Fruit fly (Drosophila melanogaster) whole organism, embryonic: ENCODE data around the gene CstF64.

Source experiments
- BtbVII ChIP-seq: fragments of 200-800 bp; sonication (Bioruptor generic); optimal IDR thresholded peaks from 3 replicates; lab custom pipeline; 2017; ENCODE audit warnings: missing biosample characterization, mild to moderate bottlenecking, missing genetic modification characterization
- CG12155 ChIP-seq: fragments of 200-800 bp; sonication (Bioruptor generic); optimal IDR thresholded peaks from 3 replicates; lab custom pipeline; 2016; ENCODE audit warnings: missing biosample characterization, missing genetic modification characterization
- CG14667 ChIP-seq: fragments of 200-800 bp; sonication (Bioruptor generic); IDR thresholded peaks from 2 replicates; pipeline ENCODE4 v1.3.6; 2022; ENCODE audit warnings: missing biosample characterization, missing genetic modification characterization
- CG33557 ChIP-seq: fragments of 200-800 bp; sonication (Bioruptor generic); optimal IDR thresholded peaks from 2 replicates; lab custom pipeline; 2019; ENCODE audit warnings: missing biosample characterization, mild to moderate bottlenecking, missing genetic modification characterization, moderate library complexity
- CG42726 ChIP-seq: fragments of 200-800 bp; sonication (Bioruptor generic); IDR thresholded peaks from 2 replicates; pipeline ENCODE4 v1.3.6; 2022; ENCODE audit warnings: missing biosample characterization, missing genetic modification characterization; ENCODE audit not compliant: partially characterized antibody
- CG4328 ChIP-seq: fragments of 200-800 bp; sonication (Bioruptor generic); optimal IDR thresholded peaks from 3 replicates; lab custom pipeline; 2017; ENCODE audit warnings: missing biosample characterization, missing genetic modification reagents, missing genetic modification characterization
- Max ChIP-seq: fragments of 200-800 bp; sonication (Bioruptor generic); optimal IDR thresholded peaks from 2 replicates; lab custom pipeline; 2016; ENCODE audit warnings: missing biosample characterization, mild to moderate bottlenecking, missing genetic modification characterization
- Side ChIP-seq: fragments of 200-800 bp; sonication (Bioruptor generic); optimal IDR thresholded peaks from 2 replicates; lab custom pipeline; 2016; ENCODE audit warnings: missing biosample characterization, missing genetic modification characterization
- bcd ChIP-seq: fragments of 200-800 bp; sonication (Bioruptor generic); optimal IDR thresholded peaks from 2 replicates; lab custom pipeline; 2017; ENCODE audit warnings: missing biosample characterization, mild to moderate bottlenecking, missing genetic modification characterization
- gro ChIP-seq: fragments of 200-800 bp; sonication (Bioruptor generic); optimal IDR thresholded peaks from 2 replicates; lab custom pipeline; 2016; ENCODE audit warnings: missing biosample characterization, missing genetic modification characterization
- otp ChIP-seq: fragments of 200-800 bp; sonication (Bioruptor generic); IDR thresholded peaks from 3 replicates; pipeline ENCODE4, ENCODE4 v1.3.6; 2022; ENCODE audit warnings: missing biosample characterization, missing genetic modification characterization
- pfk ChIP-seq: fragments of 200-800 bp; sonication (Bioruptor generic); optimal IDR thresholded peaks from 2 replicates; lab custom pipeline; 2018; ENCODE audit warnings: missing biosample characterization, mild to moderate bottlenecking, missing genetic modification characterization, moderate library complexity
- wor ChIP-seq: fragments of 200-800 bp; sonication (Bioruptor generic); IDR thresholded peaks from 2 replicates; pipeline ENCODE4 v1.3.6; 2022; ENCODE audit warnings: missing biosample characterization, missing genetic modification characterization

- no peak for TF ChIP-seq CG12155 (GFP tag; lab: Kevin White, UChicago)
- TF ChIP-seq wor: no peak
- TF ChIP-seq CG4328 (GFP tag; lab: Kevin White, UChicago): no peak
- no peak for TF ChIP-seq bcd (GFP tag; lab: Kevin White, UChicago)
- TF ChIP-seq CG33557 (GFP tag; lab: Kevin White, UChicago): no peak
- no peak for TF ChIP-seq pfk (GFP tag; lab: Kevin White, UChicago)
- no peak for TF ChIP-seq otp (GFP tag; lab: Robert Waterston, UW)
- TF ChIP-seq CG42726 (GFP tag; lab: Robert Waterston, UW): no peak
- no peak for TF ChIP-seq Max
- no peak for TF ChIP-seq BtbVII (GFP tag; lab: Kevin White, UChicago)
- TF ChIP-seq Side: no peak
- no peak for TF ChIP-seq CG14667 (GFP tag; lab: Robert Waterston, UW)
- no peak for TF ChIP-seq gro (GFP tag; lab: Kevin White, UChicago)
Measured at dm6 chr3R:18633099-18633498, 26.3 kb upstream of the CstF64 start.
